Fruit fly (Drosophila melanogaster) whole organism, embryonic: Measurements from ENCODE around the gene CG33946.
A peak's percentile ranks its signal among the peaks of the same experiment; 100 is the strongest.

Experiments
- Bgb ChIP-seq: fragments of 200-800 bp; sonication (Bioruptor generic); IDR thresholded peaks from 2 replicates; pipeline ENCODE4 v1.3.6; 2022; ENCODE audit warnings: missing biosample characterization, missing genetic modification characterization; ENCODE audit not compliant: partially characterized antibody
- BtbVII ChIP-seq: fragments of 200-800 bp; sonication (Bioruptor generic); optimal IDR thresholded peaks from 3 replicates; lab custom pipeline; 2017; ENCODE audit warnings: missing biosample characterization, mild to moderate bottlenecking, missing genetic modification characterization
- CG10543 ChIP-seq: fragments of 200-800 bp; sonication (Bioruptor generic); optimal IDR thresholded peaks from 3 replicates; lab custom pipeline; 2017; ENCODE audit warnings: missing biosample characterization, mild to moderate bottlenecking, missing genetic modification characterization, moderate library complexity
- CG12071 ChIP-seq: fragments of 200-800 bp; sonication (Bioruptor generic); optimal IDR thresholded peaks from 3 replicates; lab custom pipeline; 2018; ENCODE audit warnings: missing biosample characterization, mild to moderate bottlenecking, missing genetic modification characterization
- CG12219 ChIP-seq: fragments of 200-800 bp; sonication (Bioruptor generic); optimal IDR thresholded peaks from 3 replicates; lab custom pipeline; 2018; ENCODE audit warnings: missing biosample characterization, mild to moderate bottlenecking, missing genetic modification characterization
- CG17186 ChIP-seq: fragments of 200-800 bp; sonication (Bioruptor generic); optimal IDR thresholded peaks from 3 replicates; lab custom pipeline; 2017; ENCODE audit warnings: missing biosample characterization, missing genetic modification reagents, missing genetic modification characterization
- CG17385 ChIP-seq: fragments of 200-800 bp; sonication (Bioruptor generic); optimal IDR thresholded peaks from 3 replicates; lab custom pipeline; 2018; ENCODE audit warnings: missing biosample characterization, mild to moderate bottlenecking, missing genetic modification characterization
- CG17568 ChIP-seq: fragments of 200-800 bp; sonication (Bioruptor generic); optimal IDR thresholded peaks from 2 replicates; lab custom pipeline; 2018; ENCODE audit warnings: missing biosample characterization, mild to moderate bottlenecking, missing genetic modification characterization, moderate library complexity
- CG17912 ChIP-seq: fragments of 200-800 bp; sonication (Bioruptor generic); optimal IDR thresholded peaks from 2 replicates; lab custom pipeline; 2018; ENCODE audit warnings: missing biosample characterization, mild to moderate bottlenecking, missing genetic modification characterization
- CG1792 ChIP-seq: fragments of 200-800 bp; sonication (Bioruptor generic); optimal IDR thresholded peaks from 2 replicates; lab custom pipeline; 2016; ENCODE audit warnings: missing biosample characterization, missing genetic modification characterization
- CG2116 ChIP-seq: fragments of 200-800 bp; sonication (Bioruptor generic); optimal IDR thresholded peaks from 3 replicates; lab custom pipeline; 2018; ENCODE audit warnings: missing biosample characterization, mild to moderate bottlenecking, missing genetic modification characterization
- CG2199 ChIP-seq: fragments of 200-800 bp; sonication (Bioruptor generic); IDR thresholded peaks from 3 replicates; pipeline ENCODE4 v1.3.6; 2022; ENCODE audit warnings: missing biosample characterization, missing genetic modification characterization
- CG3065 ChIP-seq: fragments of 200-800 bp; sonication (Bioruptor generic); optimal IDR thresholded peaks from 2 replicates; lab custom pipeline; 2016; ENCODE audit warnings: missing biosample characterization, missing genetic modification characterization
- CG5180 ChIP-seq: fragments of 200-800 bp; sonication (Bioruptor generic); optimal IDR thresholded peaks from 3 replicates; lab custom pipeline; 2017; ENCODE audit warnings: missing biosample characterization, missing genetic modification characterization, mild to moderate bottlenecking, moderate library complexity, missing genetic modification reagents
- CG6254 ChIP-seq: fragments of 200-800 bp; sonication (Bioruptor generic); optimal IDR thresholded peaks from 3 replicates; lab custom pipeline; 2017; ENCODE audit warnings: mild to moderate bottlenecking, missing biosample characterization, missing genetic modification reagents, missing genetic modification characterization
- CG6654 ChIP-seq: fragments of 200-800 bp; sonication (Bioruptor generic); optimal IDR thresholded peaks from 2 replicates; lab custom pipeline; 2017; ENCODE audit warnings: missing biosample characterization, mild to moderate bottlenecking, missing genetic modification characterization
- CG6813 ChIP-seq: fragments of 200-800 bp; sonication (Bioruptor generic); optimal IDR thresholded peaks from 2 replicates; lab custom pipeline; 2017; ENCODE audit warnings: missing biosample characterization, missing genetic modification characterization, mild to moderate bottlenecking, moderate library complexity, missing genetic modification reagents
- CG7745 ChIP-seq: fragments of 200-800 bp; sonication (Bioruptor generic); optimal IDR thresholded peaks from 2 replicates; lab custom pipeline; 2018; ENCODE audit warnings: missing biosample characterization, mild to moderate bottlenecking, missing genetic modification characterization, moderate library complexity
- CTCF ChIP-seq: fragments of 200-800 bp; sonication (Bioruptor generic); optimal IDR thresholded peaks from 2 replicates; lab custom pipeline; 2017; ENCODE audit warnings: missing biosample characterization, mild to moderate bottlenecking, missing genetic modification characterization, moderate library complexity
- Deaf1 ChIP-seq: fragments of 200-800 bp; optimal IDR thresholded peaks from 3 replicates; lab custom pipeline; 2019; ENCODE audit warnings: missing biosample characterization, mild to moderate bottlenecking, missing genetic modification characterization, moderate library complexity
- Drgx ChIP-seq: fragments of 200-800 bp; sonication (Bioruptor generic); IDR thresholded peaks from 2 replicates; pipeline ENCODE4 v1.3.6; 2022; ENCODE audit warnings: missing biosample characterization, missing genetic modification characterization
- Fer1 ChIP-seq: fragments of 200-800 bp; sonication (Bioruptor generic); optimal IDR thresholded peaks from 2 replicates; lab custom pipeline; 2017; ENCODE audit warnings: missing biosample characterization, mild to moderate bottlenecking, missing genetic modification characterization
- GATAe ChIP-seq: fragments of 200-800 bp; sonication (Bioruptor generic); conservative IDR thresholded peaks from 2 replicates; pipeline ENCODE4 v1.3.6; 2022; ENCODE audit warnings: missing biosample characterization, missing genetic modification characterization
- Hr78 ChIP-seq, 2 experiments: fragments of 200-800 bp in 1 of 2; fragments of >200 bp in 1 of 2; sonication (Bioruptor generic) in 1 of 2; optimal IDR thresholded peaks; 2 replicates each; lab custom pipeline; 2017 to 2019; ENCODE audit warnings: missing biosample characterization in 2 of 2, missing genetic modification characterization in 2 of 2, mild to moderate bottlenecking in 1 of 2, moderate library complexity in 1 of 2
- Kr ChIP-seq: fragments of 200-800 bp; sonication (Bioruptor generic); optimal IDR thresholded peaks from 2 replicates; lab custom pipeline; 2017; ENCODE audit warnings: missing biosample characterization, mild to moderate bottlenecking, missing genetic modification characterization
- MTF-1 ChIP-seq: fragments of 200-800 bp; sonication (Bioruptor generic); optimal IDR thresholded peaks from 2 replicates; lab custom pipeline; 2018; ENCODE audit warnings: missing biosample characterization, mild to moderate bottlenecking, missing genetic modification characterization, borderline replicate concordance
- NC2α ChIP-seq: fragments of 200-800 bp; sonication (Bioruptor generic); optimal IDR thresholded peaks from 2 replicates; lab custom pipeline; 2016; ENCODE audit warnings: missing biosample characterization, missing genetic modification characterization
- Opbp ChIP-seq: fragments of 200-800 bp; sonication (Bioruptor generic); IDR thresholded peaks from 3 replicates; pipeline ENCODE4 v1.3.6; 2022; ENCODE audit warnings: missing biosample characterization, missing genetic modification characterization; ENCODE audit not compliant: partially characterized antibody
- PHDP ChIP-seq: fragments of 200-800 bp; sonication (Bioruptor generic); optimal IDR thresholded peaks from 3 replicates; lab custom pipeline; 2018; ENCODE audit warnings: missing biosample characterization, mild to moderate bottlenecking, missing genetic modification characterization, moderate library complexity
- Trl ChIP-seq, 3 experiments: fragments of >200 bp in 2 of 3; fragments of 200-800 bp in 1 of 3; sonication (Bioruptor generic) in 1 of 3; optimal IDR thresholded peaks; 2 replicates in 1 of 3; 3 replicates in 2 of 3; lab custom pipeline; 2016 to 2017; ENCODE audit warnings: missing biosample characterization in 1 of 3, missing genetic modification characterization in 1 of 3
- bbx ChIP-seq: fragments of 200-800 bp; sonication (Bioruptor generic); IDR thresholded peaks from 2 replicates; pipeline ENCODE4 v1.3.6; 2022; ENCODE audit warnings: missing biosample characterization, missing genetic modification characterization; ENCODE audit not compliant: partially characterized antibody
- cg ChIP-seq: fragments of 200-800 bp; sonication (Bioruptor generic); optimal IDR thresholded peaks from 3 replicates; lab custom pipeline; 2019; ENCODE audit warnings: missing biosample characterization, mild to moderate bottlenecking, missing genetic modification characterization, moderate library complexity
- da ChIP-seq: fragments of 200-800 bp; sonication (Bioruptor generic); optimal IDR thresholded peaks from 2 replicates; lab custom pipeline; 2016; ENCODE audit warnings: missing biosample characterization, missing genetic modification characterization
- gsb ChIP-seq: fragments of 200-800 bp; sonication (Bioruptor generic); IDR thresholded peaks from 2 replicates; pipeline ENCODE4 v1.3.6; 2022; ENCODE audit warnings: missing biosample characterization, missing genetic modification characterization
- hkb ChIP-seq, 2 experiments: fragments of 200-800 bp in 1 of 2; fragments of >200 bp in 1 of 2; sonication (Bioruptor generic) in 1 of 2; IDR thresholded peaks in 1 of 2; optimal IDR thresholded peaks in 1 of 2; 2 replicates each; pipeline versions ENCODE4 v1.3.6 to Lab custom; 2017 to 2022; ENCODE audit warnings: missing biosample characterization in 1 of 2, missing genetic modification characterization in 1 of 2
- insv ChIP-seq, 2 experiments: fragments of 200-800 bp; sonication (Bioruptor generic); optimal IDR thresholded peaks; 3 replicates each; lab custom pipeline; 2016 to 2018; ENCODE audit warnings: missing biosample characterization in 2 of 2, missing genetic modification characterization in 2 of 2
- kah ChIP-seq: fragments of 200-800 bp; sonication (Bioruptor generic); optimal IDR thresholded peaks from 2 replicates; lab custom pipeline; 2018; ENCODE audit warnings: missing biosample characterization, mild to moderate bottlenecking, missing genetic modification characterization
- lola ChIP-seq, 3 experiments: fragments of >200 bp in 2 of 3; fragments of 200-800 bp in 1 of 3; sonication (Bioruptor generic) in 1 of 3; optimal IDR thresholded peaks; 2 replicates each; lab custom pipeline; 2017 to 2019; ENCODE audit warnings: missing biosample characterization in 3 of 3, missing genetic modification characterization in 3 of 3, mild to moderate bottlenecking in 1 of 3, moderate library complexity in 1 of 3
- onecut ChIP-seq: fragments of 200-800 bp; sonication (Bioruptor generic); IDR thresholded peaks from 2 replicates; pipeline ENCODE4 v1.3.6; 2022; ENCODE audit warnings: missing biosample characterization, missing genetic modification characterization
- otp ChIP-seq: fragments of 200-800 bp; sonication (Bioruptor generic); IDR thresholded peaks from 3 replicates; pipeline ENCODE4, ENCODE4 v1.3.6; 2022; ENCODE audit warnings: missing biosample characterization, missing genetic modification characterization
- pfk ChIP-seq: fragments of 200-800 bp; sonication (Bioruptor generic); optimal IDR thresholded peaks from 2 replicates; lab custom pipeline; 2018; ENCODE audit warnings: missing biosample characterization, mild to moderate bottlenecking, missing genetic modification characterization, moderate library complexity
- pita ChIP-seq: fragments of 200-800 bp; sonication (Bioruptor generic); optimal IDR thresholded peaks from 2 replicates; lab custom pipeline; 2017; ENCODE audit warnings: missing biosample characterization, mild to moderate bottlenecking, missing genetic modification characterization
- sens ChIP-seq: fragments of 200-800 bp; sonication (Bioruptor generic); peaks from one replicate; lab custom pipeline; 2016; ENCODE audit warnings: missing biosample characterization, missing genetic modification characterization
- sna ChIP-seq: fragments of 200-800 bp; sonication (Bioruptor generic); IDR thresholded peaks from 2 replicates; pipeline ENCODE4 v1.3.6; 2022; ENCODE audit warnings: missing biosample characterization, missing genetic modification characterization; ENCODE audit not compliant: partially characterized antibody
- sug ChIP-seq: fragments of 200-800 bp; optimal IDR thresholded peaks from 2 replicates; lab custom pipeline; 2019; ENCODE audit warnings: missing biosample characterization, mild to moderate bottlenecking, missing genetic modification characterization, moderate library complexity
- trh ChIP-seq: fragments of 200-800 bp; sonication (Bioruptor generic); optimal IDR thresholded peaks from 2 replicates; lab custom pipeline; 2016; ENCODE audit warnings: missing biosample characterization, missing genetic modification characterization
- vfl ChIP-seq: fragments of 200-800 bp; sonication (Bioruptor generic); optimal IDR thresholded peaks from 2 replicates; lab custom pipeline; 2016; ENCODE audit warnings: missing biosample characterization, missing genetic modification characterization

CG33946 gene

dm6 chr3L:6218517-6219155 lies 1.7 kb upstream of the CG33946 start:
- TF ChIP-seq GATAe (GFP tag; lab: Robert Waterston, UW): no peak
- TF ChIP-seq gsb (GFP tag; lab: Robert Waterston, UW): no peak
- TF ChIP-seq BtbVII (GFP tag; lab: Kevin White, UChicago): peak; percentile 49
- TF ChIP-seq lola (GFP tag; optimal IDR thresholded peaks at IDR 0.05; lab: Kevin White, UChicago): no peak
- TF ChIP-seq kah (GFP tag; lab: Kevin White, UChicago): peak; percentile 29
- TF ChIP-seq Drgx (GFP tag; lab: Robert Waterston, UW): peak; percentile 55
- no peak for TF ChIP-seq Kr
- no peak for TF ChIP-seq trh (GFP tag; lab: Kevin White, UChicago)
- TF ChIP-seq Hr78 (GFP tag; optimal IDR thresholded peaks at IDR 0.05; lab: Kevin White, UChicago): no peak
- TF ChIP-seq sens (GFP tag; lab: Kevin White, UChicago): peak; percentile 87
- no peak for TF ChIP-seq CG3065 (GFP tag; lab: Kevin White, UChicago)
- TF ChIP-seq CG12071 (GFP tag; lab: Kevin White, UChicago): peak; percentile 60
- TF ChIP-seq da (GFP tag; lab: Kevin White, UChicago): no peak
- TF ChIP-seq CTCF (GFP tag; lab: Kevin White, UChicago): no peak
- peak; percentile 13 for TF ChIP-seq CG17912 (GFP tag; lab: Kevin White, UChicago)
- peak; percentile 96 for TF ChIP-seq Deaf1 (tag; lab: Kevin White, UChicago)
- TF ChIP-seq vfl (GFP tag; lab: Kevin White, UChicago): no peak
- TF ChIP-seq CG17568 (GFP tag; lab: Kevin White, UChicago): peak; percentile 58
- TF ChIP-seq insv (GFP tag; optimal IDR thresholded peaks at IDR 0.05; lab: Kevin White, UChicago): peak in 1 of 2 experiments; percentile 4
- TF ChIP-seq CG6654: peak; percentile 75
- peak; percentile 23; the same call in 1 of the 2 replicates for TF ChIP-seq sna (GFP tag; lab: Robert Waterston, UW)
- TF ChIP-seq CG17385: peak; percentile 47
- peak; percentile 47; the same call in 1 of the 3 replicates for TF ChIP-seq Opbp
- TF ChIP-seq CG2199: peak; percentile 57; the same call in 1 of the 3 replicates
- TF ChIP-seq bbx: peak; percentile 11; the same call in 1 of the 2 replicates
- TF ChIP-seq Trl (optimal IDR thresholded peaks at IDR 0.05; lab: Kevin White, UChicago): peak; percentile 70 to 72
- TF ChIP-seq Trl (GFP tag; optimal IDR thresholded peaks at IDR 0.05; lab: Kevin White, UChicago): no peak
- no peak for TF ChIP-seq CG17186 (GFP tag; lab: Kevin White, UChicago)
- TF ChIP-seq CG2116 (GFP tag; lab: Kevin White, UChicago): no peak
- TF ChIP-seq cg (GFP tag; lab: Kevin White, UChicago): peak; percentile 7
- TF ChIP-seq hkb (optimal IDR thresholded peaks at IDR 0.05; lab: Kevin White, UChicago): no peak
- TF ChIP-seq hkb (GFP tag; IDR thresholded peaks at IDR 0.05; lab: Robert Waterston, UW): peak; percentile 57; the same call in 1 of the 2 replicates
- TF ChIP-seq CG1792: no peak
- peak; percentile 24; the same call in 1 of the 2 replicates for TF ChIP-seq onecut (GFP tag; lab: Robert Waterston, UW)
- TF ChIP-seq pita (GFP tag; lab: Kevin White, UChicago): no peak
- no peak for TF ChIP-seq CG10543 (GFP tag; lab: Kevin White, UChicago)
- TF ChIP-seq Fer1 (GFP tag; lab: Kevin White, UChicago): peak; percentile 39
- peak; percentile 43 for TF ChIP-seq PHDP (tag; lab: Kevin White, UChicago)
- peak; percentile 13; the same call in 1 of the 3 replicates for TF ChIP-seq otp
- peak; percentile 11 for TF ChIP-seq CG6254 (GFP tag; lab: Kevin White, UChicago)
- TF ChIP-seq CG12219 (GFP tag; lab: Kevin White, UChicago): peak; percentile 30
- TF ChIP-seq CG5180: peak; percentile 3
- peak; percentile 94 for TF ChIP-seq pfk
- TF ChIP-seq MTF-1 (GFP tag; lab: Kevin White, UChicago): peak; percentile 31
- TF ChIP-seq Bgb (GFP tag; lab: Robert Waterston, UW): 0 out of 2 replicates have a peak, but pooled peaks have one; percentile 12
- no peak for TF ChIP-seq NC2α (GFP tag; lab: Kevin White, UChicago)
- TF ChIP-seq CG7745 (tag; lab: Kevin White, UChicago): peak; percentile 29
- TF ChIP-seq sug (tag; lab: Kevin White, UChicago): no peak
- peak; percentile 56 for TF ChIP-seq CG6813 (GFP tag; lab: Kevin White, UChicago)
